Worm (Caenorhabditis elegans): ENCODE results near the gene clec-122.

DNA sequence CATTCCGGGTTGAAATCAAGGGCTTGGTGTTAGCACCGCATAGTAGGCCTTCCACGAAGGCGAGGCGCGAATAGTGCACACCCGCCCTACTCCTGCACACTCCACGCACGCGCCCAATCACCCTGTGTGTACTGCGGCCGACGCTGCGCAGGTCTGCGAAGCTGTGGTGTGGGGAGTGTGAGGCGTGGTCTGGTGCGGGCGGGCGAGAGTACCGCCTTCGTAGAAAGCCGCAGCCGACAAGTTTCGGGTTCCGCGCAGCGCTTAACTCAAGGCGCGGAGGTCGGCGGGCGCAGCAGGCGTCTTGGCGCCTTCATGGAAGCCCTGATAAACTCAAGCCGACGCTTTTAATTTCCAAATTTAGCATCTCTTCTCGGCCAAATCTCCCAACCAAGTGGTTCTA is 2.2 kb downstream of the clec-122 start:
- no peak for TF ChIP-seq nhr-77 (tag; optimal IDR thresholded peaks at IDR 0.05)
- no peak for TF ChIP-seq ama-1 (optimal IDR thresholded peaks at IDR 0.05)
- no peak for TF ChIP-seq nfya-1 (tag; optimal IDR thresholded peaks at IDR 0.05; ENCODE audit: insufficient read depth)
- TF ChIP-seq nhr-28 (tag; optimal IDR thresholded peaks at IDR 0.05) = no peak
- no peak for TF ChIP-seq ztf-4 (tag; optimal IDR thresholded peaks at IDR 0.05)
- TF ChIP-seq nhr-237 (tag; optimal IDR thresholded peaks at IDR 0.05) = no peak
- no peak for TF ChIP-seq elt-2 (tag; optimal IDR thresholded peaks at IDR 0.05)
- no peak for TF ChIP-seq lin-15B (tag; optimal IDR thresholded peaks at IDR 0.05)
- no peak for TF ChIP-seq nhr-76 (tag; optimal IDR thresholded peaks at IDR 0.05)
- TF ChIP-seq hmg-11 (tag; optimal IDR thresholded peaks at IDR 0.05) = no peak
- TF ChIP-seq unc-62 (GFP tag; optimal IDR thresholded peaks at IDR 0.05) = no peak
